Worm (Caenorhabditis elegans) whole organism, young adult: ENCODE results near the gene C07H4.1.

Source experiments
- B0019.2 ChIP-seq: fragments of 200-800 bp; sonication (Bioruptor generic); conservative IDR thresholded peaks from 2 replicates; pipeline ENCODE4 v1.3.6; 2022; ENCODE audit warnings: missing genetic modification reagents, missing genetic modification characterization, missing compliant biosample characterization
- B0035.1 ChIP-seq: sonication (generic microtip); optimal IDR thresholded peaks from 2 replicates; lab custom pipeline; 2016; ENCODE audit warnings: missing genetic modification characterization, mild to moderate bottlenecking, missing compliant biosample characterization, missing genotype, missing genetic modification reagents
- B0336.3 ChIP-seq: fragments of 200-800 bp; sonication (Bioruptor generic); IDR thresholded peaks from 2 replicates; pipeline ENCODE4 v1.3.6; 2022; ENCODE audit warnings: missing genetic modification characterization, missing compliant biosample characterization
- C06A6.2 ChIP-seq: fragments of 200-800 bp; sonication (Bioruptor generic); conservative IDR thresholded peaks from 2 replicates; pipeline ENCODE4 v1.3.6; 2022; ENCODE audit warnings: missing genetic modification characterization, missing compliant biosample characterization
- F22D6.2 ChIP-seq: sonication (generic microtip); optimal IDR thresholded peaks from 2 replicates; lab custom pipeline; 2016; ENCODE audit warnings: mild to moderate bottlenecking, missing genetic modification characterization, missing compliant biosample characterization
- F23B12.7 ChIP-seq: sonication (generic microtip); optimal IDR thresholded peaks from 2 replicates; lab custom pipeline; 2017; ENCODE audit warnings: missing genetic modification characterization, mild to moderate bottlenecking, missing compliant biosample characterization, antibody characterized with exemption, moderate library complexity; ENCODE audit not compliant: insufficient read depth
- F55B11.4 ChIP-seq: sonication (generic microtip); optimal IDR thresholded peaks from 2 replicates; lab custom pipeline; 2016; ENCODE audit warnings: missing compliant biosample characterization, missing genetic modification characterization, borderline replicate concordance; ENCODE audit not compliant: insufficient read depth
- K12H6.12 ChIP-seq: fragments of 200-800 bp; sonication (Bioruptor generic); optimal IDR thresholded peaks from 2 replicates; lab custom pipeline; 2018; ENCODE audit warnings: mild to moderate bottlenecking, missing genetic modification characterization, missing compliant biosample characterization
- T26A5.8 ChIP-seq: sonication (generic microtip); optimal IDR thresholded peaks from 2 replicates; lab custom pipeline; 2016; ENCODE audit warnings: missing genetic modification characterization, missing compliant biosample characterization
- Y56A3A.18 ChIP-seq: fragments of 200-800 bp; sonication (Bioruptor generic); IDR thresholded peaks from 2 replicates; pipeline ENCODE4 v1.3.6; 2022; ENCODE audit warnings: missing genetic modification reagents, missing genetic modification characterization, missing compliant biosample characterization
- Y79H2A.3 ChIP-seq: fragments of 200-800 bp; sonication (Bioruptor generic); conservative IDR thresholded peaks from 2 replicates; pipeline ENCODE4 v1.3.6; 2022; ENCODE audit warnings: missing genetic modification reagents, missing genetic modification characterization, missing compliant biosample characterization
- ama-1 ChIP-seq, 3 experiments: fragments of 150-350 bp in 1 of 3; sonication (generic microtip) in 2 of 3; optimal IDR thresholded peaks; 2 replicates each; lab custom pipeline; 2014 to 2018; ENCODE audit warnings: missing biosample characterization in 2 of 3, missing genetic modification characterization in 2 of 3, missing genetic modification reagents in 2 of 3
- atf-7 ChIP-seq: sonication (generic microtip); optimal IDR thresholded peaks from 2 replicates; lab custom pipeline; 2017; ENCODE audit warnings: mild to moderate bottlenecking, missing genetic modification characterization, missing compliant biosample characterization
- attf-3 ChIP-seq: fragments of 200-800 bp; sonication (Bioruptor generic); conservative IDR thresholded peaks from 2 replicates; pipeline ENCODE4 v1.3.6; 2022; ENCODE audit warnings: missing genetic modification reagents, missing genetic modification characterization, missing compliant biosample characterization
- attf-6 ChIP-seq: fragments of 200-800 bp; sonication (Bioruptor generic); IDR thresholded peaks from 2 replicates; pipeline ENCODE4 v1.3.6; 2022; ENCODE audit warnings: missing genetic modification reagents, missing genetic modification characterization, missing compliant biosample characterization
- ccch-3 ChIP-seq: fragments of 200-800 bp; sonication (Bioruptor generic); optimal IDR thresholded peaks from 2 replicates; lab custom pipeline; 2018; ENCODE audit warnings: mild to moderate bottlenecking, missing genetic modification characterization, missing compliant biosample characterization
- cebp-2 ChIP-seq: fragments of 200-800 bp; sonication (Bioruptor generic); IDR thresholded peaks from 2 replicates; pipeline ENCODE4 v1.3.6; 2022; ENCODE audit warnings: missing genetic modification characterization, missing compliant biosample characterization
- ceh-40 ChIP-seq: fragments of 200-800 bp; sonication (Bioruptor generic); IDR thresholded peaks from 2 replicates; pipeline ENCODE4 v1.3.6; 2022; ENCODE audit warnings: missing genetic modification characterization, missing compliant biosample characterization
- die-1 ChIP-seq: sonication (generic microtip); optimal IDR thresholded peaks from 2 replicates; lab custom pipeline; 2016; ENCODE audit warnings: missing genotype, mild to moderate bottlenecking, missing genetic modification characterization, missing compliant biosample characterization
- egl-18 ChIP-seq: fragments of 200-800 bp; sonication (Bioruptor generic); IDR thresholded peaks from 2 replicates; pipeline ENCODE4 v1.3.6; 2022; ENCODE audit warnings: missing genetic modification reagents, missing genetic modification characterization, missing compliant biosample characterization
- egl-44 ChIP-seq: fragments of 200-800 bp; sonication (Bioruptor generic); IDR thresholded peaks from 2 replicates; pipeline ENCODE4 v1.3.6; 2022; ENCODE audit warnings: missing genetic modification reagents, missing genetic modification characterization, missing compliant biosample characterization
- egrh-3 ChIP-seq: fragments of 200-800 bp; sonication (Bioruptor generic); IDR thresholded peaks from 2 replicates; pipeline ENCODE4 v1.3.6; 2022; ENCODE audit warnings: missing genetic modification reagents, missing genetic modification characterization, missing compliant biosample characterization
- hlh-26 ChIP-seq: fragments of 200-800 bp; sonication (Bioruptor generic); conservative IDR thresholded peaks from 2 replicates; pipeline ENCODE4 v1.3.6; 2022; ENCODE audit warnings: missing genetic modification reagents, missing genetic modification characterization, missing compliant biosample characterization
- lin-26 ChIP-seq: fragments of 200-800 bp; sonication (Bioruptor generic); IDR thresholded peaks from 2 replicates; pipeline ENCODE4 v1.3.6; 2022; ENCODE audit warnings: missing genetic modification reagents, missing genetic modification characterization, missing compliant biosample characterization
- lin-35 ChIP-seq, 3 experiments: fragments of 150-350 bp in 2 of 3; sonication (generic microtip) in 1 of 3; optimal IDR thresholded peaks; 2 replicates each; lab custom pipeline; 2014 to 2018; ENCODE audit warnings: missing biosample characterization in 3 of 3, missing genetic modification characterization in 3 of 3, missing genetic modification reagents in 3 of 3
- lin-54 ChIP-seq: fragments of 200-800 bp; sonication (Bioruptor generic); optimal IDR thresholded peaks from 2 replicates; lab custom pipeline; 2018; ENCODE audit warnings: mild to moderate bottlenecking, missing genetic modification characterization, missing compliant biosample characterization
- lir-1 ChIP-seq: fragments of 200-800 bp; sonication (Bioruptor generic); conservative IDR thresholded peaks from 2 replicates; pipeline ENCODE4 v1.3.6; 2022; ENCODE audit warnings: missing genetic modification reagents, missing genetic modification characterization, missing compliant biosample characterization
- lsl-1 ChIP-seq: fragments of 200-800 bp; sonication (Bioruptor generic); optimal IDR thresholded peaks from 2 replicates; lab custom pipeline; 2018; ENCODE audit warnings: mild to moderate bottlenecking, missing genetic modification characterization, moderate library complexity, missing compliant biosample characterization
- madf-6 ChIP-seq: fragments of 200-800 bp; sonication (Bioruptor generic); IDR thresholded peaks from 2 replicates; pipeline ENCODE4 v1.3.6; 2022; ENCODE audit warnings: missing genetic modification reagents, missing genetic modification characterization, missing compliant biosample characterization
- mel-28 ChIP-seq: sonication (generic microtip); optimal IDR thresholded peaks from 2 replicates; lab custom pipeline; 2016; ENCODE audit warnings: borderline replicate concordance, mild to moderate bottlenecking, missing genetic modification characterization, missing compliant biosample characterization
- nfya-1 ChIP-seq: sonication (generic microtip); optimal IDR thresholded peaks from 2 replicates; lab custom pipeline; 2017; ENCODE audit warnings: antibody characterized with exemption, missing compliant biosample characterization, missing genetic modification characterization, borderline replicate concordance; ENCODE audit not compliant: insufficient read depth
- nfya-2 ChIP-seq: fragments of 200-800 bp; sonication (Bioruptor generic); IDR thresholded peaks from 2 replicates; pipeline ENCODE4 v1.3.6; 2022; ENCODE audit warnings: missing genetic modification reagents, missing genetic modification characterization, missing compliant biosample characterization
- nhr-179 ChIP-seq: sonication (generic microtip); optimal IDR thresholded peaks from 2 replicates; lab custom pipeline; 2016; ENCODE audit warnings: mild to moderate bottlenecking, missing genetic modification characterization, missing compliant biosample characterization
- nhr-80 ChIP-seq: sonication (generic microtip); optimal IDR thresholded peaks from 2 replicates; lab custom pipeline; 2016; ENCODE audit warnings: missing genetic modification characterization, missing compliant biosample characterization
- pbrm-1 ChIP-seq: fragments of 200-800 bp; sonication (Bioruptor generic); IDR thresholded peaks from 2 replicates; pipeline ENCODE4 v1.3.6; 2022; ENCODE audit warnings: missing genetic modification reagents, missing genetic modification characterization, missing compliant biosample characterization
- pha-4 ChIP-seq: fragments of 150-350 bp; sonication (generic microtip); optimal IDR thresholded peaks from 2 replicates; lab custom pipeline; 2014; ENCODE audit warnings: missing biosample characterization, missing genetic modification reagents, missing genetic modification characterization
- rpc-1 ChIP-seq, 2 experiments: fragments of 150-350 bp in 1 of 2; sonication (generic microtip) in 1 of 2; optimal IDR thresholded peaks; 2 replicates each; lab custom pipeline; 2014 to 2018; ENCODE audit warnings: missing biosample characterization in 1 of 2, missing genetic modification characterization in 1 of 2, missing genetic modification reagents in 1 of 2, missing genotype in 1 of 2
- sdz-38 ChIP-seq: sonication (generic microtip); optimal IDR thresholded peaks from 2 replicates; lab custom pipeline; 2016; ENCODE audit warnings: missing genotype, missing genetic modification characterization, missing compliant biosample characterization
- snpc-1.1 ChIP-seq: sonication (generic microtip); optimal IDR thresholded peaks from 2 replicates; lab custom pipeline; 2017; ENCODE audit warnings: missing genetic modification characterization, mild to moderate bottlenecking, missing compliant biosample characterization, antibody characterized with exemption, moderate library complexity, missing genotype, missing genetic modification reagents; ENCODE audit not compliant: insufficient read depth
- snpc-3.4 ChIP-seq: sonication (generic microtip); optimal IDR thresholded peaks from 2 replicates; lab custom pipeline; 2017; ENCODE audit warnings: missing genetic modification characterization, mild to moderate bottlenecking, missing compliant biosample characterization, antibody characterized with exemption, moderate library complexity, missing genotype, missing genetic modification reagents
- snpc-4 ChIP-seq, 5 experiments: fragments of 150-350 bp in 1 of 5; sonication (generic microtip) in 4 of 5; optimal IDR thresholded peaks; 2 replicates each; lab custom pipeline; 2014 to 2018; ENCODE audit warnings: missing genetic modification characterization in 5 of 5, missing biosample characterization in 3 of 5, antibody characterized with exemption in 2 of 5, mild to moderate bottlenecking in 2 of 5, missing compliant biosample characterization in 2 of 5, missing genotype in 2 of 5, moderate library complexity in 2 of 5, missing genetic modification reagents in 1 of 5
- somi-1 ChIP-seq: fragments of 200-800 bp; sonication (Bioruptor generic); optimal IDR thresholded peaks from 2 replicates; lab custom pipeline; 2018; ENCODE audit warnings: mild to moderate bottlenecking, missing genetic modification characterization, missing compliant biosample characterization
- tbp1 ChIP-seq: fragments of 200-800 bp; sonication (Bioruptor generic); optimal IDR thresholded peaks from 2 replicates; lab custom pipeline; 2018; ENCODE audit warnings: mild to moderate bottlenecking, missing genetic modification characterization, missing compliant biosample characterization
- unc-130 ChIP-seq: sonication (generic microtip); optimal IDR thresholded peaks from 2 replicates; lab custom pipeline; 2016; ENCODE audit warnings: missing genetic modification reagents, missing genetic modification characterization, missing compliant biosample characterization
- xnd-1 ChIP-seq: sonication (generic microtip); optimal IDR thresholded peaks from 2 replicates; lab custom pipeline; 2016; ENCODE audit warnings: missing genotype, missing genetic modification reagents, missing genetic modification characterization, missing compliant biosample characterization
- ztf-22 ChIP-seq: fragments of 200-800 bp; sonication (Bioruptor generic); optimal IDR thresholded peaks from 2 replicates; lab custom pipeline; 2018; ENCODE audit warnings: mild to moderate bottlenecking, missing genetic modification characterization, moderate library complexity, missing compliant biosample characterization

Gene C07H4.1

ce11 chrII:9060332-9060840 lies 33.1 kb downstream of the C07H4.1 start (continued):
- TF ChIP-seq atf-7 (peak; percentile 77), nfya-1 (tag; lab: Kevin White, UChicago) (no peak), Y79H2A.3 (no peak), ceh-40 (GFP tag; lab: Robert Waterston, UW) (no peak), attf-6 (GFP tag; lab: Robert Waterston, UW) (no peak), xnd-1 (tag; lab: Kevin White, UChicago) (no peak), K12H6.12 (peak; percentile 91), nfya-2 (GFP tag; lab: Robert Waterston, UW) (no peak), snpc-3.4 (tag; lab: Kevin White, UChicago) (no peak), tbp1 (GFP tag; lab: Kevin White, UChicago) (peak; percentile 57), egl-44 (0 out of 2 replicates have a peak, but pooled peaks have one; percentile 45), B0336.3 (peak; percentile 83), T26A5.8 (tag; lab: Kevin White, UChicago) (no peak), cebp-2 (GFP tag; lab: Robert Waterston, UW) (0 out of 2 replicates have a peak, but pooled peaks have one; percentile 18), egrh-3 (GFP tag; lab: Robert Waterston, UW) (peak; percentile 87), lsl-1 (GFP tag; lab: Kevin White, UChicago) (no peak), lir-1 (peak; percentile 96), B0035.1 (no peak), F55B11.4 (no peak), rpc-1 (optimal IDR thresholded peaks at IDR 0.05; lab: Kevin White, UChicago) (no peak), rpc-1 (tag; optimal IDR thresholded peaks at IDR 0.05; lab: Kevin White, UChicago) (no peak), C06A6.2 (peak; percentile 57; the same call in 1 of the 2 replicates), egl-18 (GFP tag; lab: Robert Waterston, UW) (no peak), Y56A3A.18 (0 out of 2 replicates have a peak, but pooled peaks have one; percentile 43), ccch-3 (GFP tag; lab: Kevin White, UChicago) (no peak), nhr-80 (tag; lab: Kevin White, UChicago) (peak; percentile 92), lin-26 (GFP tag; lab: Robert Waterston, UW) (no peak), lin-54 (peak; percentile 64), F23B12.7 (tag; lab: Kevin White, UChicago) (peak; percentile 37), pbrm-1 (GFP tag; lab: Robert Waterston, UW) (peak; percentile 69), ztf-22 (peak; percentile 6), lin-35 (GFP tag; optimal IDR thresholded peaks at IDR 0.05; lab: Kevin White, UChicago) (peak in 1 of 3 experiments; percentile 24), somi-1 (GFP tag; lab: Kevin White, UChicago) (peak; percentile 75), snpc-4 (GFP tag; optimal IDR thresholded peaks at IDR 0.05; lab: Kevin White, UChicago) (no peak), snpc-4 (tag; optimal IDR thresholded peaks at IDR 0.05; lab: Kevin White, UChicago) (peak in 3 of 4 experiments; percentile 62 to 70 (median 66)), pha-4 (tag; lab: Kevin White, UChicago) (no peak), ama-1 (optimal IDR thresholded peaks at IDR 0.05; lab: Kevin White, UChicago) (no peak), ama-1 (GFP tag; optimal IDR thresholded peaks at IDR 0.05; lab: Kevin White, UChicago) (no peak), snpc-1.1 (tag; lab: Kevin White, UChicago) (no peak), attf-3 (peak; percentile 46; the same call in 1 of the 2 replicates), sdz-38 (no peak), die-1 (tag; lab: Kevin White, UChicago) (peak; percentile 29), madf-6 (GFP tag; lab: Robert Waterston, UW) (no peak), nhr-179 (no peak), hlh-26 (no peak), mel-28 (tag; lab: Kevin White, UChicago) (no peak), B0019.2 (GFP tag; lab: Robert Waterston, UW) (no peak), F22D6.2 (peak; percentile 14), unc-130 (GFP tag; lab: Kevin White, UChicago) (no peak)
